Worm (Caenorhabditis elegans) whole organism, mixed stage, embryonic: Measurements from ENCODE around the gene B0410.1.

ENCODE experiments used
- M03D4.4 ChIP-seq: sonication (generic microtip); optimal IDR thresholded peaks from 2 replicates; lab custom pipeline; 2017; ENCODE audit warnings: mild to moderate bottlenecking, missing genetic modification characterization, missing compliant biosample characterization
- bed-3 ChIP-seq: fragments of 200-800 bp; sonication (Bioruptor generic); optimal IDR thresholded peaks from 3 replicates; lab custom pipeline; 2018; ENCODE audit warnings: mild to moderate bottlenecking, missing genetic modification characterization, moderate library complexity, missing compliant biosample characterization
- ceh-39 ChIP-seq: fragments of 150-350 bp; optimal IDR thresholded peaks from 2 replicates; lab custom pipeline; 2014; ENCODE audit warnings: missing biosample characterization, missing genetic modification characterization
- ceh-43 ChIP-seq: fragments of 200-800 bp; sonication (Bioruptor generic); optimal IDR thresholded peaks from 2 replicates; lab custom pipeline; 2018; ENCODE audit warnings: mild to moderate bottlenecking, missing genetic modification characterization, moderate library complexity, missing compliant biosample characterization
- ces-1 ChIP-seq: fragments of 150-350 bp; optimal IDR thresholded peaks from 2 replicates; lab custom pipeline; 2014; ENCODE audit warnings: missing biosample characterization, missing genetic modification reagents, missing genetic modification characterization
- drap-1 ChIP-seq: fragments of 200-800 bp; sonication (Bioruptor generic); optimal IDR thresholded peaks from 3 replicates; lab custom pipeline; 2018; ENCODE audit warnings: mild to moderate bottlenecking, missing genetic modification characterization, missing compliant biosample characterization
- elt-1 ChIP-seq: sonication (generic microtip); optimal IDR thresholded peaks from 2 replicates; lab custom pipeline; 2017; ENCODE audit warnings: missing genetic modification characterization, mild to moderate bottlenecking, missing compliant biosample characterization, antibody characterized with exemption, moderate library complexity, borderline replicate concordance; ENCODE audit not compliant: insufficient read depth
- elt-3 ChIP-seq: fragments of 150-350 bp; optimal IDR thresholded peaks from 2 replicates; lab custom pipeline; 2014; ENCODE audit warnings: missing biosample characterization, missing genetic modification characterization
- ham-2 ChIP-seq: fragments of 200-800 bp; sonication (Bioruptor generic); optimal IDR thresholded peaks from 2 replicates; lab custom pipeline; 2018; ENCODE audit warnings: mild to moderate bottlenecking, missing genetic modification characterization, missing compliant biosample characterization
- hlh-1 ChIP-seq: fragments of 150-350 bp; optimal IDR thresholded peaks from 2 replicates; lab custom pipeline; 2014; ENCODE audit warnings: missing biosample characterization, missing genetic modification reagents, missing genetic modification characterization
- lin-13 ChIP-seq: fragments of 150-350 bp; optimal IDR thresholded peaks from 2 replicates; lab custom pipeline; 2014; ENCODE audit warnings: missing biosample characterization, missing genetic modification characterization
- lin-32 ChIP-seq: fragments of 200-800 bp; sonication (Bioruptor generic); optimal IDR thresholded peaks from 2 replicates; lab custom pipeline; 2018; ENCODE audit warnings: mild to moderate bottlenecking, missing genetic modification characterization, missing compliant biosample characterization
- lsy-2 ChIP-seq: fragments of 150-350 bp; optimal IDR thresholded peaks from 2 replicates; lab custom pipeline; 2014; ENCODE audit warnings: missing biosample characterization, missing genetic modification characterization
- mep-1 ChIP-seq: fragments of 150-350 bp; optimal IDR thresholded peaks from 2 replicates; lab custom pipeline; 2017; ENCODE audit warnings: missing biosample characterization, missing genetic modification reagents, missing genetic modification characterization, inconsistent platforms
- mls-2 ChIP-seq: sonication (generic microtip); optimal IDR thresholded peaks from 2 replicates; lab custom pipeline; 2016; ENCODE audit warnings: mild to moderate bottlenecking, missing genetic modification characterization, moderate library complexity, missing compliant biosample characterization
- nhr-12 ChIP-seq: fragments of 150-350 bp; optimal IDR thresholded peaks from 2 replicates; lab custom pipeline; 2014; ENCODE audit warnings: missing biosample characterization, missing genetic modification characterization
- nhr-2 ChIP-seq: fragments of 150-350 bp; optimal IDR thresholded peaks from 2 replicates; lab custom pipeline; 2014; ENCODE audit warnings: missing biosample characterization, missing genetic modification characterization
- nhr-237 ChIP-seq: fragments of 150-350 bp; optimal IDR thresholded peaks from 2 replicates; lab custom pipeline; 2014; ENCODE audit warnings: missing biosample characterization, missing genetic modification characterization
- nhr-28 ChIP-seq: fragments of 150-350 bp; optimal IDR thresholded peaks from 2 replicates; lab custom pipeline; 2014; ENCODE audit warnings: missing biosample characterization, missing genetic modification characterization
- nhr-76 ChIP-seq: sonication (generic microtip); optimal IDR thresholded peaks from 2 replicates; lab custom pipeline; 2017; ENCODE audit warnings: missing biosample characterization, missing genetic modification characterization
- pha-4 ChIP-seq: fragments of 150-350 bp; optimal IDR thresholded peaks from 2 replicates; lab custom pipeline; 2018; ENCODE audit warnings: missing biosample characterization, missing genetic modification reagents, missing genetic modification characterization
- snpc-4 ChIP-seq: fragments of 150-350 bp; optimal IDR thresholded peaks from 2 replicates; lab custom pipeline; 2014; ENCODE audit warnings: missing biosample characterization, missing genetic modification characterization
- tbx-8 ChIP-seq: fragments of 200-800 bp; sonication (Bioruptor generic); optimal IDR thresholded peaks from 2 replicates; lab custom pipeline; 2018; ENCODE audit warnings: mild to moderate bottlenecking, missing genetic modification characterization, moderate library complexity, missing compliant biosample characterization
- unc-120 ChIP-seq: sonication (generic microtip); optimal IDR thresholded peaks from 2 replicates; lab custom pipeline; 2017; ENCODE audit warnings: missing genetic modification characterization, missing compliant biosample characterization; ENCODE audit not compliant: poor library complexity, severe bottlenecking
- unc-39 ChIP-seq: fragments of 150-350 bp; optimal IDR thresholded peaks from 2 replicates; lab custom pipeline; 2014; ENCODE audit warnings: missing biosample characterization, missing genetic modification characterization
- unc-62 ChIP-seq: fragments of 150-350 bp; optimal IDR thresholded peaks from 2 replicates; lab custom pipeline; 2014; ENCODE audit warnings: missing biosample characterization, missing genetic modification reagents, missing genetic modification characterization
- zip-8 ChIP-seq: fragments of 150-350 bp; optimal IDR thresholded peaks from 2 replicates; lab custom pipeline; 2014; ENCODE audit warnings: missing biosample characterization, missing genetic modification characterization
- ztf-11 ChIP-seq: fragments of 150-350 bp; optimal IDR thresholded peaks from 2 replicates; lab custom pipeline; 2014; ENCODE audit warnings: missing biosample characterization, missing genetic modification characterization

Gene B0410.1

ce11 chrX:2902854-2903253, 8.5 kb downstream of the B0410.1 start:
- TF ChIP-seq M03D4.4 (no peak), nhr-28 (no peak), elt-1 (tag; lab: Kevin White, UChicago) (peak; percentile 73), lin-32 (GFP tag; lab: Kevin White, UChicago) (no peak), mls-2 (tag; lab: Kevin White, UChicago) (no peak), hlh-1 (tag; lab: Kevin White, UChicago) (no peak), nhr-76 (tag; lab: Kevin White, UChicago) (no peak)

ce11 chrX:2903715-2904419, 9.5 kb downstream of the B0410.1 start:
- TF ChIP-seq bed-3 (GFP tag; lab: Kevin White, UChicago) (no peak), nhr-12 (tag; lab: Kevin White, UChicago) (no peak), elt-1 (tag; lab: Kevin White, UChicago) (no peak), lin-32 (GFP tag; lab: Kevin White, UChicago) (no peak), unc-62 (GFP tag; lab: Kevin White, UChicago) (peak; percentile 68), mep-1 (no peak)

- TF ChIP-seq nhr-12 (tag; lab: Kevin White, UChicago) (no peak), ham-2 (GFP tag; lab: Kevin White, UChicago) (no peak), elt-1 (tag; lab: Kevin White, UChicago) (no peak), elt-3 (tag; lab: Kevin White, UChicago) (no peak), ztf-11 (tag; lab: Kevin White, UChicago) (no peak), lin-32 (GFP tag; lab: Kevin White, UChicago) (no peak), ces-1 (GFP tag; lab: Kevin White, UChicago) (no peak), nhr-237 (tag; lab: Kevin White, UChicago) (no peak), pha-4 (tag; lab: Kevin White, UChicago) (no peak), lin-13 (no peak), mls-2 (tag; lab: Kevin White, UChicago) (no peak), ceh-43 (GFP tag; lab: Kevin White, UChicago) (no peak), nhr-76 (tag; lab: Kevin White, UChicago) (no peak), M03D4.4 (no peak), snpc-4 (tag; lab: Kevin White, UChicago) (no peak), unc-120 (tag; lab: Kevin White, UChicago) (no peak), bed-3 (GFP tag; lab: Kevin White, UChicago) (no peak), lsy-2 (tag; lab: Kevin White, UChicago) (no peak)
- TF ChIP-seq, all 35 proteins: peak for 0
These were observed 11.8 kb downstream of the B0410.1 start for ce11 chrX:2906062-2906732.

DNA sequence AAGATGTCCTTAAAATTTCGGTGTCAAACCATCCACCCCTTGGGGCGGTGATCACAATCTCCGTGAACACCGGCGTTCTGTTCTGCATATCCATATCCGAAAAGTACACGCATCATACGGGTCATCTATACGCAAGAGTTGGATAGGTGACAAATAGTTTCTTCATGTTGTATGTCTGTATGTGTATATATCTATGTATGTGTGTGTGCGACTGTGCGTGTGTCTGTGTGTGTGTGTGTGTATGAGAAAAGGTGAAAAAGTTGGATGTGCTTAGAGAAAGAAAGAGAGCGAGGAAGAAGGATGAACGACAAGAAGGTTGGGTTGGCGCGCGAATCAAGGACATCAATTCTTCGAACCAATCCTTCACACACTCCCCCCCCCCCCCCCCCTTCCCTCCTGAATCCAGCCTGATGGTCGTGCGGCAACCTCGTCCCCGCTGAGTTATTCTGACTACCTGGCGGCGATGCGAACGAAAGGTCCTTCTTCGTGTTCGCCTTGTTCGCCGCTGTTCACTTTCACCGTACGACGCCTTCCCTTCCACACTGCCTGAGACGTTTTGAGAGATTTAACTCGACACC, 13.0 kb downstream of the B0410.1 start:
- TF ChIP-seq tbx-8 (GFP tag; lab: Kevin White, UChicago): no peak
- no peak for TF ChIP-seq lin-32 (GFP tag; lab: Kevin White, UChicago)
- no peak for TF ChIP-seq ces-1 (GFP tag; lab: Kevin White, UChicago)
- TF ChIP-seq unc-62 (GFP tag; lab: Kevin White, UChicago): peak; percentile 27
- peak; percentile 13 for TF ChIP-seq ham-2 (GFP tag; lab: Kevin White, UChicago)
- TF ChIP-seq nhr-2 (tag; lab: Kevin White, UChicago): no peak
- no peak for TF ChIP-seq nhr-28
- no peak for TF ChIP-seq nhr-76 (tag; lab: Kevin White, UChicago)
- TF ChIP-seq elt-1 (tag; lab: Kevin White, UChicago): peak; percentile 76
- no peak for TF ChIP-seq unc-39 (tag; lab: Kevin White, UChicago)
- no peak for TF ChIP-seq ceh-43 (GFP tag; lab: Kevin White, UChicago)
- TF ChIP-seq drap-1: peak; percentile 27
- TF ChIP-seq pha-4 (tag; lab: Kevin White, UChicago): peak; percentile 5
- TF ChIP-seq lsy-2 (tag; lab: Kevin White, UChicago): no peak
- TF ChIP-seq ceh-39 (tag; lab: Kevin White, UChicago): no peak
- no peak for TF ChIP-seq zip-8 (tag; lab: Kevin White, UChicago)
